Fruit fly (Drosophila melanogaster) whole organism, embryonic: ENCODE measurements around the gene CG9503.
A peak's percentile ranks its signal among the peaks of the same experiment; 100 is the strongest.

Source experiments
- Abd-B ChIP-seq: fragments of 200-800 bp; sonication (Bioruptor generic); optimal IDR thresholded peaks from 2 replicates; lab custom pipeline; 2018; ENCODE audit warnings: missing biosample characterization, mild to moderate bottlenecking, missing genetic modification characterization, moderate library complexity
- Bdp1 ChIP-seq: fragments of 200-800 bp; sonication (Bioruptor generic); optimal IDR thresholded peaks from 3 replicates; lab custom pipeline; 2016; ENCODE audit warnings: missing biosample characterization, missing genetic modification characterization
- CG10209 ChIP-seq: fragments of 200-800 bp; sonication (Bioruptor generic); optimal IDR thresholded peaks from 3 replicates; lab custom pipeline; 2017; ENCODE audit warnings: missing biosample characterization, mild to moderate bottlenecking, missing genetic modification characterization, missing genetic modification reagents
- CG1024 ChIP-seq: fragments of 200-800 bp; sonication (Bioruptor generic); IDR thresholded peaks from 2 replicates; pipeline ENCODE4 v1.3.6; 2022; ENCODE audit warnings: missing biosample characterization, missing genetic modification characterization
- CG10565 ChIP-seq: fragments of 200-800 bp; sonication (Bioruptor generic); optimal IDR thresholded peaks from 3 replicates; lab custom pipeline; 2016; ENCODE audit warnings: missing biosample characterization, mild to moderate bottlenecking, missing genetic modification characterization
- CG11247 ChIP-seq: fragments of 200-800 bp; sonication (Bioruptor generic); IDR thresholded peaks from 2 replicates; pipeline ENCODE4 v1.3.6; 2022; ENCODE audit warnings: missing biosample characterization, missing genetic modification characterization
- CG11695 ChIP-seq: fragments of 200-800 bp; sonication (Bioruptor generic); IDR thresholded peaks from 3 replicates; pipeline ENCODE4 v1.3.6; 2022; ENCODE audit warnings: missing biosample characterization, missing genetic modification characterization
- CG12071 ChIP-seq: fragments of 200-800 bp; sonication (Bioruptor generic); optimal IDR thresholded peaks from 3 replicates; lab custom pipeline; 2018; ENCODE audit warnings: missing biosample characterization, mild to moderate bottlenecking, missing genetic modification characterization
- CG13296 ChIP-seq: fragments of 200-800 bp; sonication (Bioruptor generic); optimal IDR thresholded peaks from 3 replicates; lab custom pipeline; 2018; ENCODE audit warnings: missing biosample characterization, mild to moderate bottlenecking, missing genetic modification characterization
- CG1603 ChIP-seq: fragments of 200-800 bp; sonication (Bioruptor generic); optimal IDR thresholded peaks from 2 replicates; lab custom pipeline; 2019; ENCODE audit warnings: missing biosample characterization, mild to moderate bottlenecking, missing genetic modification characterization, moderate library complexity
- CG16813 ChIP-seq: fragments of 200-800 bp; sonication (Bioruptor generic); IDR thresholded peaks from 3 replicates; pipeline ENCODE4 v1.3.6; 2022; ENCODE audit warnings: missing biosample characterization, missing genetic modification characterization; ENCODE audit not compliant: partially characterized antibody
- CG17802 ChIP-seq: fragments of 200-800 bp; sonication (Bioruptor generic); optimal IDR thresholded peaks from 2 replicates; lab custom pipeline; 2018; ENCODE audit warnings: missing biosample characterization, mild to moderate bottlenecking, missing genetic modification characterization, moderate library complexity
- CG17912 ChIP-seq: fragments of 200-800 bp; sonication (Bioruptor generic); optimal IDR thresholded peaks from 2 replicates; lab custom pipeline; 2018; ENCODE audit warnings: missing biosample characterization, mild to moderate bottlenecking, missing genetic modification characterization
- CG18599 ChIP-seq: fragments of 200-800 bp; sonication (Bioruptor generic); optimal IDR thresholded peaks from 3 replicates; lab custom pipeline; 2017; ENCODE audit warnings: missing biosample characterization, missing genetic modification characterization, mild to moderate bottlenecking, moderate library complexity, missing genetic modification reagents
- CG31388 ChIP-seq: fragments of 200-800 bp; sonication (Bioruptor generic); optimal IDR thresholded peaks from 2 replicates; lab custom pipeline; 2016; ENCODE audit warnings: missing biosample characterization, missing genetic modification characterization
- CG4617 ChIP-seq: fragments of 200-800 bp; sonication (Bioruptor generic); optimal IDR thresholded peaks from 3 replicates; lab custom pipeline; 2016; ENCODE audit warnings: missing biosample characterization, missing genetic modification characterization, borderline replicate concordance
- CG4707 ChIP-seq: fragments of 200-800 bp; sonication (Bioruptor generic); optimal IDR thresholded peaks from 2 replicates; lab custom pipeline; 2018; ENCODE audit warnings: missing biosample characterization, mild to moderate bottlenecking, missing genetic modification characterization, moderate library complexity
- CG5180 ChIP-seq: fragments of 200-800 bp; sonication (Bioruptor generic); optimal IDR thresholded peaks from 3 replicates; lab custom pipeline; 2017; ENCODE audit warnings: missing biosample characterization, missing genetic modification characterization, mild to moderate bottlenecking, moderate library complexity, missing genetic modification reagents
- CG7357 ChIP-seq: fragments of 200-800 bp; sonication (Bioruptor generic); IDR thresholded peaks from 3 replicates; pipeline ENCODE4 v1.3.6; 2022; ENCODE audit warnings: missing biosample characterization, missing genetic modification characterization
- CrebB ChIP-seq: fragments of 200-800 bp; sonication (Bioruptor generic); optimal IDR thresholded peaks from 3 replicates; lab custom pipeline; 2018; ENCODE audit warnings: missing biosample characterization, mild to moderate bottlenecking, missing genetic modification characterization
- Dek ChIP-seq: fragments of 200-800 bp; sonication (Bioruptor generic); optimal IDR thresholded peaks from 3 replicates; lab custom pipeline; 2019; ENCODE audit warnings: missing biosample characterization, mild to moderate bottlenecking, missing genetic modification characterization, moderate library complexity
- E2f1 ChIP-seq: fragments of 200-800 bp; sonication (Bioruptor generic); IDR thresholded peaks from 2 replicates; pipeline ENCODE4 v1.3.6; 2022; ENCODE audit warnings: missing biosample characterization, missing genetic modification characterization
- Hr78 ChIP-seq, 2 experiments: fragments of 200-800 bp in 1 of 2; fragments of >200 bp in 1 of 2; sonication (Bioruptor generic) in 1 of 2; optimal IDR thresholded peaks; 2 replicates each; lab custom pipeline; 2017 to 2019; ENCODE audit warnings: missing biosample characterization in 2 of 2, missing genetic modification characterization in 2 of 2, mild to moderate bottlenecking in 1 of 2, moderate library complexity in 1 of 2
- MBD-R2 ChIP-seq: fragments of 200-800 bp; sonication (Bioruptor generic); IDR thresholded peaks from 2 replicates; pipeline ENCODE4 v1.3.6; 2022; ENCODE audit warnings: missing biosample characterization, missing genetic modification characterization
- Mes4 ChIP-seq: fragments of 200-800 bp; sonication (Bioruptor generic); optimal IDR thresholded peaks from 2 replicates; lab custom pipeline; 2016; ENCODE audit warnings: missing biosample characterization, missing genetic modification characterization
- Nf-YA ChIP-seq: fragments of 200-800 bp; sonication (Bioruptor generic); IDR thresholded peaks from 2 replicates; pipeline ENCODE4 v1.3.6; 2022; ENCODE audit warnings: missing biosample characterization, missing genetic modification characterization
- Pdp1 ChIP-seq, 2 experiments: fragments of 200-800 bp; sonication (Bioruptor generic); optimal IDR thresholded peaks; 3 replicates each; lab custom pipeline; 2016; ENCODE audit warnings: missing biosample characterization in 2 of 2, missing genetic modification characterization in 2 of 2, mild to moderate bottlenecking in 1 of 2, moderate library complexity in 1 of 2
- Sry-β ChIP-seq: fragments of 200-800 bp; sonication (Bioruptor generic); optimal IDR thresholded peaks from 2 replicates; lab custom pipeline; 2018; ENCODE audit warnings: missing biosample characterization, mild to moderate bottlenecking, missing genetic modification characterization, moderate library complexity
- Sry-δ ChIP-seq: fragments of 200-800 bp; sonication (Bioruptor generic); optimal IDR thresholded peaks from 2 replicates; lab custom pipeline; 2016; ENCODE audit warnings: missing biosample characterization, missing genetic modification characterization
- Ssrp ChIP-seq: fragments of 200-800 bp; sonication (Bioruptor generic); optimal IDR thresholded peaks from 2 replicates; lab custom pipeline; 2018; ENCODE audit warnings: missing biosample characterization, mild to moderate bottlenecking, missing genetic modification characterization, moderate library complexity
- Xbp1 ChIP-seq: fragments of 200-800 bp; sonication (Bioruptor generic); optimal IDR thresholded peaks from 3 replicates; lab custom pipeline; 2016; ENCODE audit warnings: missing biosample characterization, mild to moderate bottlenecking, missing genetic modification characterization
- al ChIP-seq: fragments of 200-800 bp; sonication (Bioruptor generic); IDR thresholded peaks from 2 replicates; pipeline ENCODE4 v1.3.6; 2022; ENCODE audit warnings: missing biosample characterization, missing genetic modification characterization
- bigmax ChIP-seq: fragments of 200-800 bp; sonication (Bioruptor generic); optimal IDR thresholded peaks from 2 replicates; lab custom pipeline; 2018; ENCODE audit warnings: missing biosample characterization, mild to moderate bottlenecking, missing genetic modification characterization
- btn ChIP-seq: fragments of 200-800 bp; sonication (Bioruptor generic); optimal IDR thresholded peaks from 2 replicates; lab custom pipeline; 2016; ENCODE audit warnings: missing biosample characterization, missing genetic modification characterization
- cg ChIP-seq: fragments of 200-800 bp; sonication (Bioruptor generic); optimal IDR thresholded peaks from 3 replicates; lab custom pipeline; 2019; ENCODE audit warnings: missing biosample characterization, mild to moderate bottlenecking, missing genetic modification characterization, moderate library complexity
- dmrt11E ChIP-seq: fragments of 200-800 bp; sonication (Bioruptor generic); optimal IDR thresholded peaks from 3 replicates; lab custom pipeline; 2018; ENCODE audit warnings: missing biosample characterization, mild to moderate bottlenecking, missing genetic modification characterization, moderate library complexity
- dpn ChIP-seq, 2 experiments: fragments of 200-800 bp; sonication (Bioruptor generic); optimal IDR thresholded peaks; 3 replicates each; lab custom pipeline; 2016; ENCODE audit warnings: missing biosample characterization in 2 of 2, missing genetic modification characterization in 2 of 2
- emc ChIP-seq: fragments of 200-800 bp; sonication (Bioruptor generic); optimal IDR thresholded peaks from 2 replicates; lab custom pipeline; 2016; ENCODE audit warnings: missing biosample characterization, missing genetic modification characterization
- fru ChIP-seq: fragments of >200 bp; optimal IDR thresholded peaks from 2 replicates; lab custom pipeline; 2017
- her ChIP-seq: fragments of 200-800 bp; sonication (Bioruptor generic); optimal IDR thresholded peaks from 2 replicates; lab custom pipeline; 2016; ENCODE audit warnings: missing biosample characterization, missing genetic modification characterization
- hth ChIP-seq: fragments of >200 bp; optimal IDR thresholded peaks from 2 replicates; lab custom pipeline; 2017; ENCODE audit warnings: inconsistent platforms
- insv ChIP-seq, 2 experiments: fragments of 200-800 bp; sonication (Bioruptor generic); optimal IDR thresholded peaks; 3 replicates each; lab custom pipeline; 2016 to 2018; ENCODE audit warnings: missing biosample characterization in 2 of 2, missing genetic modification characterization in 2 of 2
- mld ChIP-seq: fragments of 200-800 bp; sonication (Bioruptor generic); IDR thresholded peaks from 3 replicates; pipeline ENCODE4 v1.3.6; 2022; ENCODE audit warnings: missing biosample characterization, missing genetic modification characterization; ENCODE audit not compliant: partially characterized antibody
- nom ChIP-seq: fragments of 200-800 bp; sonication (Bioruptor generic); optimal IDR thresholded peaks from 2 replicates; lab custom pipeline; 2017; ENCODE audit warnings: missing biosample characterization, missing genetic modification characterization, mild to moderate bottlenecking, moderate library complexity, missing genetic modification reagents
- pho ChIP-seq: fragments of 200-800 bp; sonication (Bioruptor generic); optimal IDR thresholded peaks from 2 replicates; lab custom pipeline; 2016; ENCODE audit warnings: missing biosample characterization, missing genetic modification characterization
- pros ChIP-seq: fragments of 200-800 bp; sonication (Bioruptor generic); optimal IDR thresholded peaks from 3 replicates; lab custom pipeline; 2019; ENCODE audit warnings: missing biosample characterization, mild to moderate bottlenecking, missing genetic modification characterization, moderate library complexity
- ro ChIP-seq: fragments of 200-800 bp; sonication (Bioruptor generic); IDR thresholded peaks from 2 replicates; pipeline ENCODE4 v1.3.6; 2022; ENCODE audit warnings: missing biosample characterization, missing genetic modification characterization
- salm ChIP-seq: fragments of 200-800 bp; sonication (Bioruptor generic); optimal IDR thresholded peaks from 2 replicates; lab custom pipeline; 2018; ENCODE audit warnings: missing biosample characterization, mild to moderate bottlenecking, missing genetic modification characterization
- sisA ChIP-seq: fragments of 200-800 bp; sonication (Bioruptor generic); IDR thresholded peaks from 2 replicates; pipeline ENCODE4 v1.3.6; 2022; ENCODE audit warnings: missing biosample characterization, missing genetic modification characterization
- slou ChIP-seq: fragments of 200-800 bp; sonication (Bioruptor generic); optimal IDR thresholded peaks from 3 replicates; lab custom pipeline; 2016; ENCODE audit warnings: missing biosample characterization, missing genetic modification characterization
- unpg ChIP-seq: fragments of 200-800 bp; sonication (Bioruptor generic); optimal IDR thresholded peaks from 3 replicates; lab custom pipeline; 2018; ENCODE audit warnings: missing biosample characterization, mild to moderate bottlenecking, missing genetic modification characterization, moderate library complexity

Gene CG9503

DNA sequence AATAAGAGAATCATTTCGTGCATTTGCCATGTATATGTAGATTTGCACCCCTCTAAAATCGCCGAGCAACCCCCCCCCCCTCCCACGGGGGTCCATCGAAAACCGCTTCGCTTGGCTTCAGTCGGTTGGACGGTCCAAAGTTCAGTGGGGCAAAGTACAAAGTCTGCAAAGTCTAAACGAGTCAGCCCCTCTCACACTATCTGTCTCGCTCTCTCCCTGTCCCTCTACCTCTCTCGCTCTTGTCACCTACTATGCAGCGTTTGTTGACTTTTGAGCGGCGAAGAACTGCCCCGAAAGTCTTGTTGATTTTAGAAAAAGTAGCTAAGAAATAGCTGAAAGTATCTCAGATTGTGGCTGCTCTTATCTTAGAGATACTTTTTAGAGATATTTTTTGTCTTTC lies 24.1 kb upstream of the CG9503 start (continued):
- no peak for TF ChIP-seq Abd-B (GFP tag; lab: Kevin White, UChicago)
- peak; percentile 49 for TF ChIP-seq CG11247 (GFP tag; lab: Robert Waterston, UW)
- no peak for TF ChIP-seq unpg
- 0 out of 2 replicates have a peak, but pooled peaks have one; percentile 29 for TF ChIP-seq Nf-YA (GFP tag; lab: Robert Waterston, UW)
- TF ChIP-seq slou (GFP tag; lab: Kevin White, UChicago), result no peak
- TF ChIP-seq CG1603 (tag; lab: Kevin White, UChicago), result no peak
- TF ChIP-seq CG10565 (GFP tag; lab: Kevin White, UChicago), result no peak
- no peak for TF ChIP-seq CrebB (tag; lab: Kevin White, UChicago)
- TF ChIP-seq CG11695 (GFP tag; lab: Robert Waterston, UW), result peak; percentile 35; the same call in 1 of the 3 replicates
- peak; percentile 75 for TF ChIP-seq CG12071
- TF ChIP-seq MBD-R2 (GFP tag; lab: Robert Waterston, UW), result peak; percentile 11; the same call in 1 of the 2 replicates
- no peak for TF ChIP-seq CG7357 (GFP tag; lab: Robert Waterston, UW)
- TF ChIP-seq E2f1, result no peak
- TF ChIP-seq CG31388 (GFP tag; lab: Kevin White, UChicago), result no peak
- TF ChIP-seq CG17802 (tag; lab: Kevin White, UChicago), result no peak
- peak; percentile 7 for TF ChIP-seq CG10209
- TF ChIP-seq Sry-β (GFP tag; lab: Kevin White, UChicago), result peak; percentile 86
- no peak for TF ChIP-seq btn (GFP tag; lab: Kevin White, UChicago)
- TF ChIP-seq dmrt11E (tag; lab: Kevin White, UChicago), result peak; percentile 2
- no peak for TF ChIP-seq al (GFP tag; lab: Robert Waterston, UW)
- peak; percentile 10; the same call in 1 of the 2 replicates for TF ChIP-seq CG1024 (GFP tag; lab: Robert Waterston, UW)
- TF ChIP-seq sisA (GFP tag; lab: Robert Waterston, UW), result no peak
- TF ChIP-seq bigmax (GFP tag; lab: Kevin White, UChicago), result no peak
- TF ChIP-seq Xbp1, result no peak
- TF ChIP-seq CG4707 (GFP tag; lab: Kevin White, UChicago), result peak; percentile 27
- no peak for TF ChIP-seq CG4617 (GFP tag; lab: Kevin White, UChicago)
- TF ChIP-seq her (GFP tag; lab: Kevin White, UChicago), result no peak
- TF ChIP-seq insv (GFP tag; optimal IDR thresholded peaks at IDR 0.05; lab: Kevin White, UChicago), result no peak
- TF ChIP-seq pros (GFP tag; lab: Kevin White, UChicago), result peak; percentile 32
- TF ChIP-seq Ssrp (tag; lab: Kevin White, UChicago), result no peak
- TF ChIP-seq Mes4 (GFP tag; lab: Kevin White, UChicago), result no peak
- no peak for TF ChIP-seq Pdp1 (GFP tag; optimal IDR thresholded peaks at IDR 0.05; lab: Kevin White, UChicago)
- TF ChIP-seq salm, result no peak
- TF ChIP-seq nom (GFP tag; lab: Kevin White, UChicago), result peak; percentile 100
- TF ChIP-seq CG13296 (GFP tag; lab: Kevin White, UChicago), result peak; percentile 87
- no peak for TF ChIP-seq fru
- no peak for TF ChIP-seq Dek (tag; lab: Kevin White, UChicago)
- no peak for TF ChIP-seq CG16813 (GFP tag; lab: Robert Waterston, UW)
- no peak for TF ChIP-seq emc
- no peak for TF ChIP-seq pho (GFP tag; lab: Kevin White, UChicago)
- peak; percentile 34 for TF ChIP-seq CG18599 (GFP tag; lab: Kevin White, UChicago)
- no peak for TF ChIP-seq Sry-δ (GFP tag; lab: Kevin White, UChicago)
- TF ChIP-seq Bdp1 (GFP tag; lab: Kevin White, UChicago), result no peak
- TF ChIP-seq dpn (GFP tag; optimal IDR thresholded peaks at IDR 0.05; lab: Kevin White, UChicago), result no peak
- TF ChIP-seq Hr78 (GFP tag; optimal IDR thresholded peaks at IDR 0.05; lab: Kevin White, UChicago), result peak in 1 of 2 experiments; percentile 87
- TF ChIP-seq CG5180 (GFP tag; lab: Kevin White, UChicago), result peak; percentile 35
- TF ChIP-seq mld, result no peak
- TF ChIP-seq hth (lab: Kevin White, UChicago), result no peak
- no peak for TF ChIP-seq cg (GFP tag; lab: Kevin White, UChicago)
- TF ChIP-seq ro (GFP tag; lab: Robert Waterston, UW), result no peak
- peak; percentile 47 for TF ChIP-seq CG17912 (GFP tag; lab: Kevin White, UChicago)
